Fruit fly (Drosophila melanogaster) S2 (cell line): ENCODE data around the gene alpha-PheRS.

Experiments
- CG8478 ChIP-seq: fragments of >200 bp; optimal IDR thresholded peaks from 2 replicates; lab custom pipeline; 2018
- CTCF ChIP-seq, 2 experiments: fragments of >200 bp; optimal IDR thresholded peaks; 2 replicates each; lab custom pipeline; 2018

DNA sequence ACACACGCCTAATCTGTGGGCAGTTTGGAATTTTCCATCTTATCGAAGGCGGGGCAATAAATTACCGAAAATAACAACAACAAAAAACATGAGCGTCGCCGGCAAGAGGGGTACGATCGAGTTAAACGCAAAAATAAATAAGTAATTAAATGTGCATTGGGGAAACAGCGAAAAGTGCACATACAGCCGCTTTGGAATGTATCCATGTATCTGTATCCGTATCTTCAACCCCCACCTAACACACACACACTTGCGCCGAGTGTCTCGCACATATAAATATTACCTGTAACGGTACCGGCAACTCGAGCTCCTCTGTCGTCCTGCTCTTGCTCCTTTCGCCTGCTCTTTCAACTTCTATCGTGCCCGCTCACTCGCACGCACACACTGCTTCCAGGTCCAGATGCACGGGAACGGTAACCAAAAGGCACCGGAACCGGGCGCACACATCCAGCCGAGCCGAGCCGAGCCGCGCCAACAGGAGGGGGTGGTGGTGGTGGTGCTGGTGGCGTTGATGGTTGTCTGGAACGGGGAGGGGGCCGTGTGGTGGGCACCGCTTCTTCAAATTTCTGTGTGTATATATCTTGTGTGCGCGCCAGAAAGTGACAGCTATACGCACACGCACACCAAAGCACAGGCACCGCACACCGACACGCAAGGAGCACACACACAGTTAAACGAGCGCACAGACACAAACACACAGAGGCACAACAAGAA, 3.9 kb downstream of the alpha-PheRS start:
- TF ChIP-seq CTCF (optimal IDR thresholded peaks at IDR 0.05; lab: Kevin White, UChicago) (no peak), CG8478 (lab: Kevin White, UChicago) (no peak)
